Fruit fly (Drosophila melanogaster) whole organism, wandering third instar larva: ENCODE results near the gene CG17196.

ENCODE experiments used
- Hr83 ChIP-seq: fragments of 200-300 bp; sonication (Bioruptor generic); optimal IDR thresholded peaks from 2 replicates; lab custom pipeline; 2016; ENCODE audit warnings: missing biosample characterization, mild to moderate bottlenecking, missing genetic modification characterization, moderate library complexity; ENCODE audit not compliant: poor library complexity, severe bottlenecking
- Rel ChIP-seq, 2 experiments: fragments of 200-800 bp; sonication (Bioruptor generic) in 1 of 2; optimal IDR thresholded peaks; 2 replicates in 1 of 2; 3 replicates in 1 of 2; lab custom pipeline; 2016 to 2019; ENCODE audit warnings: mild to moderate bottlenecking in 2 of 2, missing biosample characterization in 2 of 2, missing genetic modification characterization in 2 of 2, moderate library complexity in 1 of 2
- h ChIP-seq: fragments of 200-800 bp; sonication (Bioruptor generic); optimal IDR thresholded peaks from 3 replicates; lab custom pipeline; 2016; ENCODE audit warnings: missing biosample characterization, mild to moderate bottlenecking, missing genetic modification characterization
- rgr ChIP-seq: fragments of 200-800 bp; sonication (Bioruptor generic); optimal IDR thresholded peaks from 3 replicates; lab custom pipeline; 2016; ENCODE audit warnings: missing biosample characterization, mild to moderate bottlenecking, missing genetic modification characterization
- sage ChIP-seq: fragments of 200-800 bp; sonication (Bioruptor generic); optimal IDR thresholded peaks from 2 replicates; lab custom pipeline; 2016; ENCODE audit warnings: missing biosample characterization, mild to moderate bottlenecking, missing genetic modification characterization
- usp ChIP-seq: fragments of >200 bp; optimal IDR thresholded peaks from 2 replicates; lab custom pipeline; 2017; ENCODE audit warnings: missing biosample characterization, missing genetic modification characterization

DNA sequence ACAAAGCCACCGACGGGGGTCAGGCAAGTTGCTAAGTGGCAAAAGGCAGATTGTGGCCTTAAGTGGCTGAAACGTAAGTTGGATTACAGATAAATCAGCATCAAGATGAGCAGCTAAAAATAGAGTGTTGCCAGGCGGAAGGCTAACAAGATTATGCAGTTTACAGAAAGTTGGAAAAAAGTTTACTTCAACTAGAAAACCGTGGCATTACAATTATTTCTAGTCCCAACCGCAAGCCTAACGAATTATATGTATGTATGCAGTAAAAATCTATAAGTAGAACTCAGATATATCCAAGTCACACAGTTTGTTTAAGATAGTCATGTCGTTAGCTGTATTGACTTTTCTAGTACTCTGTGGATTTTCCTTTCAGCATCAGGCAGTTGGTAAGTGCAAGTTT is 30.1 kb upstream of the CG17196 start, which contains the start of gene BG642167:
- TF ChIP-seq sage (GFP tag; lab: Kevin White, UChicago) (no peak), usp (GFP tag; lab: Kevin White, UChicago) (no peak), Hr83 (no peak), h (no peak), Rel (GFP tag; optimal IDR thresholded peaks at IDR 0.05; lab: Kevin White, UChicago) (no peak), Rel (tag; optimal IDR thresholded peaks at IDR 0.05; lab: Kevin White, UChicago) (no peak), rgr (GFP tag; lab: Kevin White, UChicago) (no peak)
